Fruit fly (Drosophila melanogaster): ENCODE data around the gene LysS.
"Not testable (repeated sequence)": the region's sequence is repeated elsewhere in the genome, so short reads cannot be mapped to it uniquely, and the experiment has no call there.

The LysS gene

dm6 chr3L:1245810-1246209 lies 18.3 kb downstream of the LysS start, which contains the start of gene Klp61F:
TSS of gene Klp61F (minus strand) at chr3L:1245910.
- TF ChIP-seq EcR (GFP tag; optimal IDR thresholded peaks at IDR 0.05); psq (optimal IDR thresholded peaks at IDR 0.05); pan (optimal IDR thresholded peaks at IDR 0.05): not testable (repeated sequence)

dm6 chr3L:1246823-1247222 lies 19.3 kb downstream of the LysS start, which contains the start of gene CG32318:
TSS of gene CG32318 (minus strand) at chr3L:1246923.
- not testable (repeated sequence) for TF ChIP-seq EcR (GFP tag; optimal IDR thresholded peaks at IDR 0.05); usp (GFP tag; optimal IDR thresholded peaks at IDR 0.05); Dll (optimal IDR thresholded peaks at IDR 0.05)

- TF ChIP-seq EcR (GFP tag; optimal IDR thresholded peaks at IDR 0.05) (no peak), Dll (optimal IDR thresholded peaks at IDR 0.05) (no peak), usp (GFP tag; optimal IDR thresholded peaks at IDR 0.05) (no peak), pan (optimal IDR thresholded peaks at IDR 0.05) (no peak)
Measured at dm6 chr3L:1247627-1248295, 20.2 kb downstream of the LysS start, which contains the start of the genes Psf1 and Sac1. TSS of gene Psf1 (minus strand) at chr3L:1247677. TSS of gene Sac1 (plus strand) at chr3L:1247817.

- no peak for TF ChIP-seq CG8478 (optimal IDR thresholded peaks at IDR 0.05)
- no peak for TF ChIP-seq EcR (GFP tag; optimal IDR thresholded peaks at IDR 0.05)
- TF ChIP-seq pan (optimal IDR thresholded peaks at IDR 0.05), result no peak
- TF ChIP-seq Dll (optimal IDR thresholded peaks at IDR 0.05), result no peak
- no peak for TF ChIP-seq psq (optimal IDR thresholded peaks at IDR 0.05)
- no peak for TF ChIP-seq usp (GFP tag; optimal IDR thresholded peaks at IDR 0.05)
Measured at dm6 chr3L:1250396-1250795, 22.8 kb downstream of the LysS start, which contains the start of gene Bfc. TSS of gene Bfc (plus strand) at chr3L:1250696.

- TF ChIP-seq EcR (GFP tag; optimal IDR thresholded peaks at IDR 0.05) (no peak), pan (optimal IDR thresholded peaks at IDR 0.05) (no peak), usp (GFP tag; optimal IDR thresholded peaks at IDR 0.05) (no peak), psq (optimal IDR thresholded peaks at IDR 0.05) (no peak), CG8478 (optimal IDR thresholded peaks at IDR 0.05) (no peak), Dll (optimal IDR thresholded peaks at IDR 0.05) (no peak)
Measured at dm6 chr3L:1251712-1252111, 24.2 kb downstream of the LysS start, which contains the start of the genes CG9130 and CG9133. TSS of gene CG9130 (plus strand) at chr3L:1252012. TSS of gene CG9133 (plus strand) at chr3L:1252012.

- TF ChIP-seq Dll (optimal IDR thresholded peaks at IDR 0.05) (no peak), pan (optimal IDR thresholded peaks at IDR 0.05) (no peak), usp (GFP tag; optimal IDR thresholded peaks at IDR 0.05) (no peak)
Measured at dm6 chr3L:1256061-1256780, 28.7 kb downstream of the LysS start, which contains the start of gene tfc. TSS of gene tfc (plus strand) at chr3L:1256449.

dm6 chr3L:1258547-1258946 lies 31.0 kb downstream of the LysS start:
- TF ChIP-seq CG8478 (optimal IDR thresholded peaks at IDR 0.05), result no peak
- TF ChIP-seq psq (optimal IDR thresholded peaks at IDR 0.05), result no peak
- no peak for TF ChIP-seq EcR (GFP tag; optimal IDR thresholded peaks at IDR 0.05)
- no peak for TF ChIP-seq Dll (optimal IDR thresholded peaks at IDR 0.05)
- TF ChIP-seq usp (GFP tag; optimal IDR thresholded peaks at IDR 0.05), result no peak
- no peak for TF ChIP-seq pan (optimal IDR thresholded peaks at IDR 0.05)

dm6 chr3L:1264998-1265397 lies 37.5 kb downstream of the LysS start:
- TF ChIP-seq pan (optimal IDR thresholded peaks at IDR 0.05) (peak; percentile 57), psq (optimal IDR thresholded peaks at IDR 0.05) (no peak), CG8478 (optimal IDR thresholded peaks at IDR 0.05) (no peak)

dm6 chr3L:1265423-1266002 lies 38.0 kb downstream of the LysS start:
- no peak for TF ChIP-seq EcR (GFP tag; optimal IDR thresholded peaks at IDR 0.05)
- no peak for TF ChIP-seq psq (optimal IDR thresholded peaks at IDR 0.05)
- TF ChIP-seq pan (optimal IDR thresholded peaks at IDR 0.05), result no peak
- TF ChIP-seq Dll (optimal IDR thresholded peaks at IDR 0.05), result no peak
- no peak for TF ChIP-seq CG8478 (optimal IDR thresholded peaks at IDR 0.05)
- no peak for TF ChIP-seq usp (GFP tag; optimal IDR thresholded peaks at IDR 0.05)

- TF ChIP-seq pan (optimal IDR thresholded peaks at IDR 0.05) (no peak), Dll (optimal IDR thresholded peaks at IDR 0.05) (no peak), psq (optimal IDR thresholded peaks at IDR 0.05) (no peak)
Measured at dm6 chr3L:1269013-1269412, 41.5 kb downstream of the LysS start.

- TF ChIP-seq psq (optimal IDR thresholded peaks at IDR 0.05) (no peak), EcR (GFP tag; optimal IDR thresholded peaks at IDR 0.05) (no peak), CG8478 (optimal IDR thresholded peaks at IDR 0.05) (no peak), pan (optimal IDR thresholded peaks at IDR 0.05) (no peak), Dll (optimal IDR thresholded peaks at IDR 0.05) (no peak), usp (GFP tag; optimal IDR thresholded peaks at IDR 0.05) (no peak)
Measured at dm6 chr3L:1275767-1276166, 48.2 kb downstream of the LysS start, which contains the start of gene CG32333. TSS of gene CG32333 (plus strand) at chr3L:1275956.

Data from whole organism.